Fruit fly (Drosophila melanogaster): ENCODE results near the gene CG12502.

CG12502 gene

dm6 chr3L:900466-901249 lies 35.5 kb downstream of the CG12502 start (continued):
- TF ChIP-seq usp (GFP tag; optimal IDR thresholded peaks at IDR 0.05): no peak
- peak; percentile 50 for TF ChIP-seq Hey (tag; optimal IDR thresholded peaks at IDR 0.05)
- TF ChIP-seq gt (GFP tag; IDR thresholded peaks at IDR 0.05): no peak
- TF ChIP-seq lov (optimal IDR thresholded peaks at IDR 0.05): no peak
- TF ChIP-seq lov (GFP tag; IDR thresholded peaks at IDR 0.05): no peak
- peak; percentile 61 for TF ChIP-seq Med (GFP tag)
- TF ChIP-seq sd (tag; optimal IDR thresholded peaks at IDR 0.05): peak; percentile 22
- no peak for TF ChIP-seq CG33213 (GFP tag; optimal IDR thresholded peaks at IDR 0.05)
- no peak for TF ChIP-seq CG5245 (GFP tag; optimal IDR thresholded peaks at IDR 0.05)
- no peak for TF ChIP-seq ato (GFP tag; IDR thresholded peaks at IDR 0.05; ENCODE audit: partially characterized antibody)
- TF ChIP-seq Nf-YC (tag; optimal IDR thresholded peaks at IDR 0.05): no peak
- TF ChIP-seq dmrt99B (tag; optimal IDR thresholded peaks at IDR 0.05): no peak
- TF ChIP-seq CG12071 (GFP tag; optimal IDR thresholded peaks at IDR 0.05): no peak
- TF ChIP-seq CG13894 (tag; optimal IDR thresholded peaks at IDR 0.05): peak; percentile 31
- TF ChIP-seq tio (GFP tag; optimal IDR thresholded peaks at IDR 0.05): no peak
- TF ChIP-seq repo (GFP tag; optimal IDR thresholded peaks at IDR 0.05): no peak
- TF ChIP-seq CG10565 (GFP tag; optimal IDR thresholded peaks at IDR 0.05): no peak
- TF ChIP-seq kni (GFP tag; optimal IDR thresholded peaks at IDR 0.05): no peak
- TF ChIP-seq CG2202 (tag; optimal IDR thresholded peaks at IDR 0.05): no peak
- TF ChIP-seq CG4854 (GFP tag; optimal IDR thresholded peaks at IDR 0.05): no peak
- TF ChIP-seq CG13296 (GFP tag; optimal IDR thresholded peaks at IDR 0.05): no peak
- no peak for TF ChIP-seq Hsf (GFP tag; optimal IDR thresholded peaks at IDR 0.05)
- no peak for TF ChIP-seq fd96Cb (tag; optimal IDR thresholded peaks at IDR 0.05)
- no peak for TF ChIP-seq CG32532 (GFP tag; IDR thresholded peaks at IDR 0.05)
- no peak for TF ChIP-seq CG12659 (GFP tag; optimal IDR thresholded peaks at IDR 0.05)
- TF ChIP-seq CG16813 (GFP tag; IDR thresholded peaks at IDR 0.05; ENCODE audit: partially characterized antibody): no peak
- TF ChIP-seq insv (GFP tag; optimal IDR thresholded peaks at IDR 0.05): peak in 1 of 2 experiments; percentile 84
- no peak for TF ChIP-seq CG6813 (GFP tag; optimal IDR thresholded peaks at IDR 0.05)
- no peak for TF ChIP-seq B-H2 (GFP tag; optimal IDR thresholded peaks at IDR 0.05)
- TF ChIP-seq Gug (GFP tag; IDR thresholded peaks at IDR 0.05): no peak
- 0 out of 3 replicates have a peak, but pooled peaks have one; percentile 4 for TF ChIP-seq CG11456 (GFP tag; IDR thresholded peaks at IDR 0.05)

dm6 chr3L:901442-901841 lies 36.2 kb downstream of the CG12502 start:
- TF ChIP-seq nerfin-1 (tag; optimal IDR thresholded peaks at IDR 0.05) (peak; percentile 99), gsb-n (tag; optimal IDR thresholded peaks at IDR 0.05) (peak; percentile 21), usp (GFP tag; optimal IDR thresholded peaks at IDR 0.05) (no peak)

DNA sequence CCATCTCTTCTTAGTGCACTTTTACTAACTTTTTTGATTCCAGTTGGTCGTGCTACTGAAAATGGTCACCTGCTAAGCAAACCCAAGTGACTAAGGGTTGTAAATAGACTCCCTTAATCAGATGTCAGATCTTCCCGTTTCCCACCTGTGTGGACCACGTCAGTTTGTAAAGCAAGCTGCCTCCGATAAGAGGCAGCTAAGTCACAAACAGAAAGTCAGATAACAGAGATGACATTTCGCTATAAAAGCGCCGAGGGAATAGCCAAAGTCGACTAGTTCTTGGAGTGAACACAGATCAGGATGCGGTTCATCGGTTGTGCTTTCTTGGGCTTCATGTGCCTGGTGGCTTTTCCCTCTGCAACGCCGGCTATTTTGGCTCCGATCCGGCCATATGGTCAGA lies 37.4 kb downstream of the CG12502 start, which contains the start of gene mat:
Gene mat, plus strand, starts transcription at position 301 of the 400 bp plus-strand sequence.
- TF ChIP-seq pho (GFP tag; optimal IDR thresholded peaks at IDR 0.05) (no peak), CG11085 (GFP tag; IDR thresholded peaks at IDR 0.05) (no peak), ranshi (GFP tag; IDR thresholded peaks at IDR 0.05) (no peak), Lpt (GFP tag; optimal IDR thresholded peaks at IDR 0.05) (no peak), CG6791 (GFP tag; IDR thresholded peaks at IDR 0.05; ENCODE audit: partially characterized antibody) (no peak), CG11504 (tag; optimal IDR thresholded peaks at IDR 0.05) (no peak), gt (GFP tag; IDR thresholded peaks at IDR 0.05) (no peak), CG15601 (tag; optimal IDR thresholded peaks at IDR 0.05) (no peak)
